Comparison of ENCODE assay signal across 3 fruit fly cellular contexts in the genomic region with DNA sequence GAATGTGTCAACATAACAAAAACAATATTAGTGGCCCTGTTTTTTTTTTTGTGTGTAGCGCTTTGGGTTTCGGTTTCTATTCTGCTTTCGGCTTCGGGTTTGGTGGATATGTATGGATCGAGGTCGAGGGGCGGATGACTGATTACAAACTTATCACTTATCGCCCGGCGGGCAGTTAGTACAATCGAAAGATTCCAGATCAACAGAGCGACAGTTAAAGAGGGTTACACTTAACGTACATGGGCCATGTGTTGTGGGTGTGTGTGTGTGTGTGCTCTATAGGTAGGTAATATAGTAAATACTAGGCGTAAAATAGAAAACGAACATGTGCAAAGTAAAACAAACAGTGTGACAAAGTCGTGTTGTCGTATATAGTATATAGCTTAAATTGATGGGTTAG.
TF ChIP-seq lines count a peak whose summit lies in the region.

No protein-coding gene starts in this region.

- no peak for TF ChIP-seq CTCF in whole organism, embryonic (GFP tag; optimal IDR thresholded peaks at IDR 0.05; lab: Kevin White, UChicago)

TF ChIP-seq in whole organism, adult, 20 proteins besides CTCF, POLR2A, EP300 and RAD21:
- peak; percentile 66 for TF ChIP-seq cic (GFP tag; optimal IDR thresholded peaks at IDR 0.05; lab: Kevin White, UChicago)
- TF ChIP-seq pad (GFP tag; optimal IDR thresholded peaks at IDR 0.05; lab: Kevin White, UChicago), result no peak
- TF ChIP-seq CG7101 (tag; optimal IDR thresholded peaks at IDR 0.05; lab: Kevin White, UChicago), result no peak
- TF ChIP-seq kay (GFP tag; lab: Kevin White, UChicago; ENCODE audit: borderline replicate concordance), result no peak
- no peak for TF ChIP-seq bab1 (GFP tag; optimal IDR thresholded peaks at IDR 0.05; lab: Kevin White, UChicago)
- TF ChIP-seq CG12768 (GFP tag; optimal IDR thresholded peaks at IDR 0.05; lab: Kevin White, UChicago), result no peak
- TF ChIP-seq Mnt (GFP tag; optimal IDR thresholded peaks at IDR 0.05; lab: Kevin White, UChicago), result peak; percentile 22
- TF ChIP-seq Clk (GFP tag; optimal IDR thresholded peaks at IDR 0.05; lab: Kevin White, UChicago), result no peak
- no peak for TF ChIP-seq CG7045 (GFP tag; optimal IDR thresholded peaks at IDR 0.05; lab: Kevin White, UChicago)
- no peak for TF ChIP-seq Hr96 (GFP tag; optimal IDR thresholded peaks at IDR 0.05; lab: Kevin White, UChicago)

TF ChIP-seq in whole organism, embryonic, 481 proteins besides CTCF, POLR2A, EP300 and RAD21:
- TF ChIP-seq vvl (GFP tag; IDR thresholded peaks at IDR 0.05; lab: Robert Waterston, UW) (0 out of 2 replicates have a peak, but pooled peaks have one; percentile 14), mirr (GFP tag; optimal IDR thresholded peaks at IDR 0.05; lab: Kevin White, UChicago) (peak; percentile 12), Med (GFP tag; lab: Kevin White, UChicago) (peak; percentile 26), GATAe (GFP tag; conservative IDR thresholded peaks at IDR 0.05; lab: Robert Waterston, UW) (peak; percentile 80), CG6813 (GFP tag; optimal IDR thresholded peaks at IDR 0.05; lab: Kevin White, UChicago) (peak; percentile 10), CG16815 (GFP tag; optimal IDR thresholded peaks at IDR 0.05; lab: Kevin White, UChicago) (no peak), HmgZ (tag; optimal IDR thresholded peaks at IDR 0.05; lab: Kevin White, UChicago) (peak; percentile 32), twi (tag; optimal IDR thresholded peaks at IDR 0.05; lab: Kevin White, UChicago) (peak; percentile 70), Hey (tag; optimal IDR thresholded peaks at IDR 0.05; lab: Kevin White, UChicago) (peak; percentile 81), wek (GFP tag; optimal IDR thresholded peaks at IDR 0.05; lab: Kevin White, UChicago) (peak; percentile 15), sug (tag; optimal IDR thresholded peaks at IDR 0.05; lab: Kevin White, UChicago) (peak; percentile 41), grn (GFP tag; optimal IDR thresholded peaks at IDR 0.05; lab: Kevin White, UChicago) (peak; percentile 93), YL-1 (GFP tag; optimal IDR thresholded peaks at IDR 0.05; lab: Kevin White, UChicago) (no peak), chinmo (GFP tag; IDR thresholded peaks at IDR 0.05; lab: Robert Waterston, UW; ENCODE audit: partially characterized antibody) (no peak), ftz-f1 (GFP tag; optimal IDR thresholded peaks at IDR 0.05; lab: Kevin White, UChicago) (peak; percentile 58), CG8290 (GFP tag; optimal IDR thresholded peaks at IDR 0.05; lab: Kevin White, UChicago) (no peak), CG8290 (tag; optimal IDR thresholded peaks at IDR 0.05; lab: Kevin White, UChicago) (peak in 1 of 2 experiments; percentile 10), cg (GFP tag; optimal IDR thresholded peaks at IDR 0.05; lab: Kevin White, UChicago) (peak; percentile 40), CG15479 (GFP tag; optimal IDR thresholded peaks at IDR 0.05; lab: Kevin White, UChicago) (peak; percentile 18), nerfin-2 (GFP tag; IDR thresholded peaks at IDR 0.05; lab: Robert Waterston, UW; ENCODE audit: partially characterized antibody) (no peak), zf30C (GFP tag; optimal IDR thresholded peaks at IDR 0.05; lab: Kevin White, UChicago) (peak; percentile 32)
TF ChIP-seq in whole organism, embryonic: peak in this region for 16.

TF ChIP-seq in whole organism, prepupa, 60 proteins besides CTCF, POLR2A, EP300 and RAD21:
- peak; percentile 22 for TF ChIP-seq fkh (GFP tag; optimal IDR thresholded peaks at IDR 0.05; lab: Kevin White, UChicago)
- no peak for TF ChIP-seq CG3032 (tag; optimal IDR thresholded peaks at IDR 0.05; lab: Kevin White, UChicago)
